Worm (Caenorhabditis elegans): ENCODE data around the gene ZK1320.2.

Gene ZK1320.2

ce11 chrII:9617039-9617901 lies 41.5 kb downstream of the ZK1320.2 start, which contains the start of gene hal-3 (continued):
- TF ChIP-seq zfp-2 (tag; optimal IDR thresholded peaks at IDR 0.05) (no peak), aha-1 (tag) (peak; percentile 75), F26F4.8 (GFP tag; conservative IDR thresholded peaks at IDR 0.05) (no peak), R02D3.7 (tag; optimal IDR thresholded peaks at IDR 0.05) (no peak), nhr-11 (tag; optimal IDR thresholded peaks at IDR 0.05) (no peak), Y48G9A.11 (GFP tag; IDR thresholded peaks at IDR 0.05) (0 out of 2 replicates have a peak, but pooled peaks have one; percentile 27), ces-1 (GFP tag; optimal IDR thresholded peaks at IDR 0.05) (no peak), nhr-25 (tag; optimal IDR thresholded peaks at IDR 0.05; ENCODE audit: borderline replicate concordance, insufficient read depth) (peak; percentile 20), hlh-11 (tag; optimal IDR thresholded peaks at IDR 0.05) (peak; percentile 17), skn-1 (tag; optimal IDR thresholded peaks at IDR 0.05) (no peak), ztf-11 (tag; optimal IDR thresholded peaks at IDR 0.05) (no peak), nhr-76 (tag; optimal IDR thresholded peaks at IDR 0.05) (no peak), zip-11 (GFP tag; IDR thresholded peaks at IDR 0.05) (no peak), D1046.2 (GFP tag; IDR thresholded peaks at IDR 0.05) (no peak), Y75B8A.6 (GFP tag; IDR thresholded peaks at IDR 0.05) (no peak), fkh-10 (GFP tag; optimal IDR thresholded peaks at IDR 0.05) (no peak), egl-43 (GFP tag; IDR thresholded peaks at IDR 0.05) (0 out of 2 replicates have a peak, but pooled peaks have one; percentile 9), lsy-2 (tag; optimal IDR thresholded peaks at IDR 0.05) (no peak), attf-4 (tag; optimal IDR thresholded peaks at IDR 0.05) (no peak), ceh-32 (tag; optimal IDR thresholded peaks at IDR 0.05; ENCODE audit: poor library complexity) (no peak), arid-1 (GFP tag; conservative IDR thresholded peaks at IDR 0.05) (peak; percentile 47; the same call in 1 of the 2 replicates), F10B5.3 (tag; optimal IDR thresholded peaks at IDR 0.05) (peak; percentile 25), ceh-44 (GFP tag; IDR thresholded peaks at IDR 0.05) (no peak), unc-130 (GFP tag; optimal IDR thresholded peaks at IDR 0.05) (no peak), ceh-62 (tag; optimal IDR thresholded peaks at IDR 0.05) (no peak), mdt-29 (GFP tag; IDR thresholded peaks at IDR 0.05) (peak; percentile 39; the same call in 1 of the 2 replicates), lin-39 (tag; optimal IDR thresholded peaks at IDR 0.05) (no peak), nhr-10 (tag; optimal IDR thresholded peaks at IDR 0.05) (no peak), nhr-111 (GFP tag; optimal IDR thresholded peaks at IDR 0.05) (no peak), cey-2 (tag; optimal IDR thresholded peaks at IDR 0.05; ENCODE audit: borderline replicate concordance, insufficient read depth) (no peak), zip-2 (tag; optimal IDR thresholded peaks at IDR 0.05) (no peak), nhr-48 (tag; optimal IDR thresholded peaks at IDR 0.05) (no peak), dmd-8 (GFP tag; IDR thresholded peaks at IDR 0.05) (0 out of 2 replicates have a peak, but pooled peaks have one; percentile 14), daf-19 (GFP tag; conservative IDR thresholded peaks at IDR 0.05) (no peak), daf-8 (GFP tag; IDR thresholded peaks at IDR 0.05) (no peak), lim-7 (GFP tag; IDR thresholded peaks at IDR 0.05) (0 out of 2 replicates have a peak, but pooled peaks have one; percentile 42), ztf-7 (tag; optimal IDR thresholded peaks at IDR 0.05) (no peak), spr-3 (GFP tag; optimal IDR thresholded peaks at IDR 0.05) (no peak), T26A8.4 (GFP tag; IDR thresholded peaks at IDR 0.05) (peak; percentile 39; the same call in 1 of the 2 replicates), lin-13 (GFP tag; optimal IDR thresholded peaks at IDR 0.05) (no peak), Y105C5A.15 (GFP tag; IDR thresholded peaks at IDR 0.05) (no peak)

DNA sequence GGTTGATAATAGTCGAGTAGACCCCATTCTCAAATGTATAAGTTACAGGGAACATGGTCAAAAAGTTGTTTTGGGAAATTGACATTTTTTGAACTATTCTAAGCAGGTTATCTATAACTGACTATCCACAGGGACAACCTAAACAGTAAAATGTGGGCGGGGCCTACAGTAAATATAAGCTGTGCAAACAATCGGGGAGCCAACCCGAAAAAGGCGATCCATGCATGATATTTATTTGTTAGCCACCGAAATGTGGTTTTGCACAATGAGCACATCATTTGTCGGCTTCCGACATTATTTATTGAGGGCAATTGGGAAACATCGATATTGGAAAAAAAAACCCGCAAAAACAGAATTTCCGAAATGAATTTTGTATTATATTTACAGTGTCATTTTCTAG lies 44.1 kb downstream of the ZK1320.2 start, which contains the start of gene hlh-6:
hlh-6 (minus strand) TSS at position 101 of the 400 bp plus-strand sequence.
- TF ChIP-seq hlh-30 (tag; optimal IDR thresholded peaks at IDR 0.05; ENCODE audit: insufficient read depth) (no peak), skn-1 (tag; optimal IDR thresholded peaks at IDR 0.05) (no peak), ZK337.2 (GFP tag; IDR thresholded peaks at IDR 0.05) (no peak), D1046.2 (GFP tag; IDR thresholded peaks at IDR 0.05) (no peak), duxl-1 (tag; optimal IDR thresholded peaks at IDR 0.05; ENCODE audit: poor library complexity) (no peak), F37D6.2 (tag; optimal IDR thresholded peaks at IDR 0.05) (no peak), daf-8 (GFP tag; IDR thresholded peaks at IDR 0.05) (no peak), zip-2 (tag; optimal IDR thresholded peaks at IDR 0.05) (no peak), Y5F2A.4 (GFP tag; optimal IDR thresholded peaks at IDR 0.05) (no peak), nhr-42 (GFP tag; IDR thresholded peaks at IDR 0.05) (no peak)

All from whole organism, L4 larva.